Fruit fly (Drosophila melanogaster): Measurements from ENCODE around the gene CG13933.

CG13933 gene

DNA sequence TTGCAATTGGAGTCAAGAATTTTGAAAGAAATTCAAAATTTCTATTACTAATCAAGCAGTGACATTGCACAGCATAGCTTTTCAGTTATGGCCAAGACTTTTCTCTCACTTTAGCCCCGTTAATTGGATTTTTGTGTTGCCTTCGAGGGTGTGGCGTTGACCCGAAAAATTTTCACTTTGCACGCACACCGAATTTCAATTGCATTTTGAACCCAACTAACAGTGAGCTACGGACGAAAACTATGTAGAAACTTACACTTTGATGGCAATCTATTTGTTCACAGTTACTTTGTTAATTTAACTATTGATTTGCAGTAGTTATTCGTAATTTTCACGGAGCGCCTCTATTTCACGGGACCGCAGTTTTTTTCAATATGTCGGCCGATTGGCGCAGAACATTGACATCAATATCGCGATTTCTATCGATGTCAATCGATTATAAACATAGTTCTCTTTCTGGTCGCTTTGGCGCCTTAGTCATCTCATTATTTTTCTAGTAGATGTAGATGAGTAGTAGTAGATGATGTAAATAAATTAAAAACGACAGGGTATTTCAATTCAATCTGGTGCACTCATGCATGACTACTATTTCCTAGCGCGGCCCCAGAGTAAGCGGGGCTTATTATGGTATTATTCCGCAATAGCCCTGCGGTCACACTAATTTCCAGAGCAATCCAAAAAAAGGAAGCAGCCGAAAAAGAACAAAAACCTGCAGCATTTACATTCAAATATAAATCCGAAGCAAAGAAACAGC, 20.2 kb upstream of the CG13933 start, which contains the start of the genes alpha-Spec, dlt and Cdc37:
alpha-Spec (minus strand) TSS at position 386 of the 754 bp plus-strand sequence.
dlt (minus strand) TSS at position 386 of the 754 bp plus-strand sequence.
Cdc37 (plus strand) TSS at position 450 of the 754 bp plus-strand sequence.
- TF ChIP-seq Lpt (GFP tag; optimal IDR thresholded peaks at IDR 0.05): no peak
- TF ChIP-seq CG15336 (GFP tag; IDR thresholded peaks at IDR 0.05): no peak; the same call in 1 of the 2 replicates
- no peak for TF ChIP-seq svp (GFP tag)
- TF ChIP-seq CG6792 (GFP tag; optimal IDR thresholded peaks at IDR 0.05): no peak
- peak; percentile 49 for TF ChIP-seq dsx (GFP tag; optimal IDR thresholded peaks at IDR 0.05; ENCODE audit: poor library complexity, severe bottlenecking)
- TF ChIP-seq Hr39 (GFP tag; optimal IDR thresholded peaks at IDR 0.05): no peak
- TF ChIP-seq CG3919 (GFP tag; optimal IDR thresholded peaks at IDR 0.05): no peak
- TF ChIP-seq CG11902 (GFP tag; optimal IDR thresholded peaks at IDR 0.05): no peak
- TF ChIP-seq fkh (GFP tag; optimal IDR thresholded peaks at IDR 0.05): no peak
- 0 out of 3 replicates have a peak, but pooled peaks have one; percentile 29 for TF ChIP-seq eg (GFP tag; IDR thresholded peaks at IDR 0.05)
- no peak for TF ChIP-seq ss (GFP tag; optimal IDR thresholded peaks at IDR 0.05)
- no peak for TF ChIP-seq CG6276 (GFP tag; optimal IDR thresholded peaks at IDR 0.05)
- TF ChIP-seq cyc (GFP tag; optimal IDR thresholded peaks at IDR 0.05): peak; percentile 33
- TF ChIP-seq CG31627 (GFP tag; optimal IDR thresholded peaks at IDR 0.05): peak; percentile 27
- no peak for TF ChIP-seq pdm3 (GFP tag; optimal IDR thresholded peaks at IDR 0.05)
- TF ChIP-seq CG8319 (GFP tag; optimal IDR thresholded peaks at IDR 0.05): no peak
- no peak for TF ChIP-seq CG6854 (GFP tag; optimal IDR thresholded peaks at IDR 0.05)
- TF ChIP-seq acj6 (GFP tag; optimal IDR thresholded peaks at IDR 0.05): no peak
- TF ChIP-seq CG3032 (tag; optimal IDR thresholded peaks at IDR 0.05): peak; percentile 21
- no peak for TF ChIP-seq dac (GFP tag; optimal IDR thresholded peaks at IDR 0.05)
- TF ChIP-seq Blimp-1 (GFP tag; optimal IDR thresholded peaks at IDR 0.05): no peak
- TF ChIP-seq lz (GFP tag; optimal IDR thresholded peaks at IDR 0.05): peak; percentile 35
- TF ChIP-seq salr (GFP tag; optimal IDR thresholded peaks at IDR 0.05): peak in 1 of 2 experiments; percentile 3
- TF ChIP-seq Gug (GFP tag; IDR thresholded peaks at IDR 0.05): no peak
- no peak for TF ChIP-seq CG4318 (GFP tag; optimal IDR thresholded peaks at IDR 0.05)
- TF ChIP-seq topi (GFP tag; optimal IDR thresholded peaks at IDR 0.05): no peak
- peak; percentile 42 for TF ChIP-seq CG1621 (tag; optimal IDR thresholded peaks at IDR 0.05)
- TF ChIP-seq Met (GFP tag; optimal IDR thresholded peaks at IDR 0.05): no peak
- TF ChIP-seq esn (GFP tag; optimal IDR thresholded peaks at IDR 0.05): peak; percentile 39
- peak; percentile 61 for TF ChIP-seq Ets96B (tag; optimal IDR thresholded peaks at IDR 0.05)
- TF ChIP-seq CG7368 (GFP tag; optimal IDR thresholded peaks at IDR 0.05): no peak
- no peak for TF ChIP-seq spab (GFP tag; optimal IDR thresholded peaks at IDR 0.05)
- peak; percentile 70 for TF ChIP-seq Sox14 (GFP tag; optimal IDR thresholded peaks at IDR 0.05)
- no peak for TF ChIP-seq CG6808 (GFP tag; optimal IDR thresholded peaks at IDR 0.05)
- no peak for TF ChIP-seq Ets21C (GFP tag; optimal IDR thresholded peaks at IDR 0.05)
- no peak for TF ChIP-seq CG34406 (GFP tag; optimal IDR thresholded peaks at IDR 0.05)
- no peak for TF ChIP-seq CG11762 (GFP tag; optimal IDR thresholded peaks at IDR 0.05; ENCODE audit: insufficient read depth)
- TF ChIP-seq Eip78C (GFP tag): no peak
- TF ChIP-seq Hr4 (GFP tag; optimal IDR thresholded peaks at IDR 0.05): no peak
- no peak for TF ChIP-seq net (GFP tag; optimal IDR thresholded peaks at IDR 0.05)
- 0 out of 3 replicates have a peak, but pooled peaks have one; percentile 27 for TF ChIP-seq CG8119 (GFP tag; IDR thresholded peaks at IDR 0.05)
- no peak for TF ChIP-seq CG9139 (GFP tag; optimal IDR thresholded peaks at IDR 0.05)
- no peak for TF ChIP-seq CG11294 (GFP tag; IDR thresholded peaks at IDR 0.05)
- TF ChIP-seq CG16779 (tag; optimal IDR thresholded peaks at IDR 0.05): no peak
